Worm (Caenorhabditis elegans): Measurements from ENCODE around the gene tat-3.
"Not testable (repeated sequence)": the region's sequence is repeated elsewhere in the genome, so short reads cannot be mapped to it uniquely, and the experiment has no call there.

tat-3 gene

ce11 chrIII:10730510-10730909 lies at the start of gene tat-3:
tat-3 (minus strand) TSS chrIII:10730705.
- TF ChIP-seq med-1 (GFP tag; optimal IDR thresholded peaks at IDR 0.05; ENCODE audit: insufficient read depth) (no peak), ztf-23 (GFP tag; IDR thresholded peaks at IDR 0.05) (no peak), tab-1 (GFP tag; IDR thresholded peaks at IDR 0.05) (no peak), flt-1 (GFP tag; IDR thresholded peaks at IDR 0.05) (no peak), ztf-29 (GFP tag; IDR thresholded peaks at IDR 0.05) (no peak), ref-1 (GFP tag; conservative IDR thresholded peaks at IDR 0.05) (no peak), cog-1 (tag; optimal IDR thresholded peaks at IDR 0.05) (no peak), T22C8.4 (GFP tag; IDR thresholded peaks at IDR 0.05) (no peak), klf-2 (GFP tag; conservative IDR thresholded peaks at IDR 0.05) (no peak)

ce11 chrIII:10769693-10770092 lies 39.2 kb upstream of the tat-3 start:
- TF ChIP-seq ref-1 (GFP tag; conservative IDR thresholded peaks at IDR 0.05) (no peak), cog-1 (tag; optimal IDR thresholded peaks at IDR 0.05) (no peak), klf-2 (GFP tag; conservative IDR thresholded peaks at IDR 0.05) (no peak), ztf-23 (GFP tag; IDR thresholded peaks at IDR 0.05) (no peak), ztf-29 (GFP tag; IDR thresholded peaks at IDR 0.05) (no peak), tab-1 (GFP tag; IDR thresholded peaks at IDR 0.05) (no peak), med-1 (GFP tag; optimal IDR thresholded peaks at IDR 0.05; ENCODE audit: insufficient read depth) (no peak), T22C8.4 (GFP tag; IDR thresholded peaks at IDR 0.05) (no peak)

ce11 chrIII:10763032-10763431 lies 32.5 kb upstream of the tat-3 start, which contains the start of gene dpy-28:
dpy-28 (plus strand) TSS chrIII:10763131.
- TF ChIP-seq ztf-23 (GFP tag; IDR thresholded peaks at IDR 0.05) (no peak), tab-1 (GFP tag; IDR thresholded peaks at IDR 0.05) (no peak), cog-1 (tag; optimal IDR thresholded peaks at IDR 0.05) (no peak), ref-1 (GFP tag; conservative IDR thresholded peaks at IDR 0.05) (no peak), ztf-29 (GFP tag; IDR thresholded peaks at IDR 0.05) (no peak), med-1 (GFP tag; optimal IDR thresholded peaks at IDR 0.05; ENCODE audit: insufficient read depth) (no peak), T22C8.4 (GFP tag; IDR thresholded peaks at IDR 0.05) (no peak), klf-2 (GFP tag; conservative IDR thresholded peaks at IDR 0.05) (no peak), flt-1 (GFP tag; IDR thresholded peaks at IDR 0.05) (no peak)

- peak; percentile 80 for TF ChIP-seq ref-1 (GFP tag; conservative IDR thresholded peaks at IDR 0.05)
- peak; percentile 98 for TF ChIP-seq flt-1 (GFP tag; IDR thresholded peaks at IDR 0.05)
- peak; percentile 100 for TF ChIP-seq ztf-23 (GFP tag; IDR thresholded peaks at IDR 0.05)
- TF ChIP-seq T22C8.4 (GFP tag; IDR thresholded peaks at IDR 0.05), result peak; percentile 100
- peak; percentile 92 for TF ChIP-seq ztf-29 (GFP tag; IDR thresholded peaks at IDR 0.05)
- TF ChIP-seq klf-2 (GFP tag; conservative IDR thresholded peaks at IDR 0.05), result peak; percentile 93
- peak; percentile 100 for TF ChIP-seq cog-1 (tag; optimal IDR thresholded peaks at IDR 0.05)
- peak; percentile 83 for TF ChIP-seq med-1 (GFP tag; optimal IDR thresholded peaks at IDR 0.05; ENCODE audit: insufficient read depth)
- peak; percentile 93 for TF ChIP-seq tab-1 (GFP tag; IDR thresholded peaks at IDR 0.05)
Observed at ce11 chrIII:10759050-10760023, 28.8 kb upstream of the tat-3 start, which contains the start of gene tasp-1. tasp-1 (plus strand) TSS chrIII:10759307.

ce11 chrIII:10758422-10758821 lies 27.9 kb upstream of the tat-3 start, which contains the start of gene K01G5.10:
K01G5.10 (minus strand) TSS chrIII:10758522.
- no peak for TF ChIP-seq flt-1 (GFP tag; IDR thresholded peaks at IDR 0.05)
- no peak for TF ChIP-seq ztf-23 (GFP tag; IDR thresholded peaks at IDR 0.05)
- no peak for TF ChIP-seq tab-1 (GFP tag; IDR thresholded peaks at IDR 0.05)
- TF ChIP-seq klf-2 (GFP tag; conservative IDR thresholded peaks at IDR 0.05), result no peak
- TF ChIP-seq T22C8.4 (GFP tag; IDR thresholded peaks at IDR 0.05), result no peak
- no peak for TF ChIP-seq med-1 (GFP tag; optimal IDR thresholded peaks at IDR 0.05; ENCODE audit: insufficient read depth)
- no peak for TF ChIP-seq ref-1 (GFP tag; conservative IDR thresholded peaks at IDR 0.05)
- TF ChIP-seq cog-1 (tag; optimal IDR thresholded peaks at IDR 0.05), result no peak
- no peak for TF ChIP-seq ztf-29 (GFP tag; IDR thresholded peaks at IDR 0.05)

ce11 chrIII:10757540-10757939 lies 27.0 kb upstream of the tat-3 start, which contains the start of gene rnf-113:
rnf-113 (minus strand) TSS chrIII:10757640.
- no peak for TF ChIP-seq klf-2 (GFP tag; conservative IDR thresholded peaks at IDR 0.05)
- no peak for TF ChIP-seq med-1 (GFP tag; optimal IDR thresholded peaks at IDR 0.05; ENCODE audit: insufficient read depth)

ce11 chrIII:10755480-10756066 lies 25.1 kb upstream of the tat-3 start, which contains the start of gene hpl-2:
hpl-2 (minus strand) TSS chrIII:10755530.
- TF ChIP-seq tab-1 (GFP tag; IDR thresholded peaks at IDR 0.05) (no peak), ztf-23 (GFP tag; IDR thresholded peaks at IDR 0.05) (no peak), klf-2 (GFP tag; conservative IDR thresholded peaks at IDR 0.05) (no peak), flt-1 (GFP tag; IDR thresholded peaks at IDR 0.05) (no peak), cog-1 (tag; optimal IDR thresholded peaks at IDR 0.05) (no peak), ref-1 (GFP tag; conservative IDR thresholded peaks at IDR 0.05) (no peak), med-1 (GFP tag; optimal IDR thresholded peaks at IDR 0.05; ENCODE audit: insufficient read depth) (no peak), ztf-29 (GFP tag; IDR thresholded peaks at IDR 0.05) (no peak), T22C8.4 (GFP tag; IDR thresholded peaks at IDR 0.05) (no peak)

- no peak for TF ChIP-seq cog-1 (tag; optimal IDR thresholded peaks at IDR 0.05)
- no peak for TF ChIP-seq ztf-23 (GFP tag; IDR thresholded peaks at IDR 0.05)
- no peak for TF ChIP-seq tab-1 (GFP tag; IDR thresholded peaks at IDR 0.05)
- TF ChIP-seq T22C8.4 (GFP tag; IDR thresholded peaks at IDR 0.05), result no peak
- TF ChIP-seq klf-2 (GFP tag; conservative IDR thresholded peaks at IDR 0.05), result no peak
- TF ChIP-seq med-1 (GFP tag; optimal IDR thresholded peaks at IDR 0.05; ENCODE audit: insufficient read depth), result no peak
- TF ChIP-seq ztf-29 (GFP tag; IDR thresholded peaks at IDR 0.05), result no peak
- no peak for TF ChIP-seq flt-1 (GFP tag; IDR thresholded peaks at IDR 0.05)
- TF ChIP-seq ref-1 (GFP tag; conservative IDR thresholded peaks at IDR 0.05), result no peak
Observed at ce11 chrIII:10754379-10754778, 23.9 kb upstream of the tat-3 start.

- TF ChIP-seq ref-1 (GFP tag; conservative IDR thresholded peaks at IDR 0.05); T22C8.4 (GFP tag; IDR thresholded peaks at IDR 0.05); tab-1 (GFP tag; IDR thresholded peaks at IDR 0.05): not testable (repeated sequence)
Observed at ce11 chrIII:10750043-10750442, 19.5 kb upstream of the tat-3 start, which contains the start of gene enu-3.6. enu-3.6 (plus strand) TSS chrIII:10750434.
